Worm (Caenorhabditis elegans): ENCODE measurements around the gene C03A3.1.

C03A3.1 gene

DNA sequence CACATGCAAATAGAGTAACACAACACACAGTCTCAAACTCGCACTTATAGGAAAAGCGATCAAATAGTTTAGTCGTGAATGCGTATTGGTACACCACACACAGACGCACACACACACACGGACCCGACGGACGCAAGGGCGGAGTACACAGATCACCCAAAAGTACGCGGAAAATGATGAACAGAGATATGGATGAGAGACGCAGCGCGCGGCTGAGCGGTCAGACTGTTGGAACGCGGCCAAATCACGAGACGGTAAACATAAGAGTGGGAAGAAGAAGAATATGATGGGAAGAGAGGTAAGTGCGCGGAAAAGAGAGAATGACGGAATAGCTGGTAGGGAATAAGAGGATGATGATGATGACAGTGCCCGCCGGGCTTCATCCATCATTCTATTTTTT lies 9.1 kb upstream of the C03A3.1 start:
- TF ChIP-seq nhr-71 (tag; optimal IDR thresholded peaks at IDR 0.05) (peak; percentile 48), snu-23 (GFP tag; optimal IDR thresholded peaks at IDR 0.05) (peak; percentile 3), blmp-1 (tag; optimal IDR thresholded peaks at IDR 0.05) (peak; percentile 78), nhr-85 (tag) (peak; percentile 61), lin-14 (GFP tag; optimal IDR thresholded peaks at IDR 0.05) (peak; percentile 41), ztf-4 (tag; optimal IDR thresholded peaks at IDR 0.05) (peak; percentile 11), nhr-47 (tag; optimal IDR thresholded peaks at IDR 0.05) (peak; percentile 19), nhr-20 (tag; optimal IDR thresholded peaks at IDR 0.05) (peak; percentile 21), xbp-1 (tag; optimal IDR thresholded peaks at IDR 0.05) (no peak), lin-15B (tag; optimal IDR thresholded peaks at IDR 0.05) (no peak)

DNA sequence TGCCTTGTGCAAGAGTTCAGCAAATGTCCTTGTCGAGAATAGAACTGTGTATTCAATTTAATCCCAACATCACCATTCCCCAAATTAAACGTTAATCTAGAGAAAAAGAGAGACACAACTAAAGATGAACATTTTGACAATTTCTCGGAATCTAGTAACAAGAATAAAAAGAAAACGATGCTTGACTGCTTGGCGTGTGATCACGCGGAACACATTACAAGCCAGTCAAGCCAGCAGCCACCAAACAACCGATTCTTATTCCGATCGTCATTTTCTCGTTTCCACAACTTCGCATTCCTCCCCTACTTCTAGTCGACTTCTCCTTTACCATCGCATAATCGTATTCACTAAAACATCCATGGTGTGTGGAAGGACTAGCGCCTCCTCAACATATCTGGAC lies 7.8 kb upstream of the C03A3.1 start:
- no peak for TF ChIP-seq mef-2 (tag; optimal IDR thresholded peaks at IDR 0.05)
- TF ChIP-seq nhr-90 (tag; optimal IDR thresholded peaks at IDR 0.05; ENCODE audit: poor library complexity): no peak
- no peak for TF ChIP-seq ceh-63 (GFP tag; optimal IDR thresholded peaks at IDR 0.05)
- TF ChIP-seq fkh-10 (GFP tag; optimal IDR thresholded peaks at IDR 0.05): no peak
- TF ChIP-seq rnt-1 (tag; optimal IDR thresholded peaks at IDR 0.05): no peak
- TF ChIP-seq fkh-8 (tag; optimal IDR thresholded peaks at IDR 0.05): peak; percentile 4
- TF ChIP-seq blmp-1 (tag; optimal IDR thresholded peaks at IDR 0.05): peak; percentile 60
- no peak for TF ChIP-seq efl-1 (optimal IDR thresholded peaks at IDR 0.05)
- peak in 1 of 2 experiments; percentile 55 for TF ChIP-seq efl-1 (GFP tag; optimal IDR thresholded peaks at IDR 0.05 in 1 of 2)
- TF ChIP-seq ces-1 (GFP tag; optimal IDR thresholded peaks at IDR 0.05): no peak
- TF ChIP-seq zip-4 (GFP tag; optimal IDR thresholded peaks at IDR 0.05): no peak
- TF ChIP-seq lin-14 (GFP tag; optimal IDR thresholded peaks at IDR 0.05): peak; percentile 13
- no peak for TF ChIP-seq mep-1 (tag; optimal IDR thresholded peaks at IDR 0.05)

DNA sequence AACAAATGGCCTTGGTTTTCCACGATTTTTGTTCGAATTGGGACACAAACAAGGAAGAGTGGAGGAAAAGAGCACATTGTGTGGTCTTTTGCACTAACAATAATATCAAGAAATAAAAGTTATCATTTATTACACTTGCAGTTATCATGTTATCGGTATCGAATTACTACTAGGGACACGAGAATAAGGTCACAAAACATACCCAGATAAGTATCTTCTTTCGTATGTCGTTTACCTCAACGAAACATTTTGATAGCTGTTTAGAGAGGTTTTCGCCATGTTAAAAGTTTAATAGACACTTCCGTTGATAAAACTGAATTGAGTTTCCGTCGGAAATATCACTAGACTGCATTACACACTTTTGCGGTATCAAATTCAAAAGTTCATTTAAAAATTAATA lies 6.2 kb upstream of the C03A3.1 start:
- TF ChIP-seq pqm-1 (tag; optimal IDR thresholded peaks at IDR 0.05) (no peak), mef-2 (tag; optimal IDR thresholded peaks at IDR 0.05) (no peak), sox-4 (tag; optimal IDR thresholded peaks at IDR 0.05) (no peak), dsc-1 (tag; optimal IDR thresholded peaks at IDR 0.05) (no peak), fos-1 (tag; optimal IDR thresholded peaks at IDR 0.05) (no peak), nhr-71 (tag; optimal IDR thresholded peaks at IDR 0.05) (peak; percentile 11), nhr-20 (tag; optimal IDR thresholded peaks at IDR 0.05) (peak; percentile 13), alr-1 (tag; optimal IDR thresholded peaks at IDR 0.05; ENCODE audit: borderline replicate concordance) (no peak), rnt-1 (tag; optimal IDR thresholded peaks at IDR 0.05) (no peak), ets-5 (GFP tag; IDR thresholded peaks at IDR 0.05) (no peak), ceh-82 (tag; optimal IDR thresholded peaks at IDR 0.05) (no peak), lin-14 (GFP tag; optimal IDR thresholded peaks at IDR 0.05) (peak; percentile 50), jun-1 (tag; optimal IDR thresholded peaks at IDR 0.05) (peak; percentile 2), elt-2 (tag; optimal IDR thresholded peaks at IDR 0.05) (peak; percentile 91), elt-3 (tag; optimal IDR thresholded peaks at IDR 0.05) (peak in 4 of 6 experiments; percentile 31 to 53 (median 37)), hlh-17 (GFP tag; optimal IDR thresholded peaks at IDR 0.05; ENCODE audit: borderline replicate concordance) (no peak)

DNA sequence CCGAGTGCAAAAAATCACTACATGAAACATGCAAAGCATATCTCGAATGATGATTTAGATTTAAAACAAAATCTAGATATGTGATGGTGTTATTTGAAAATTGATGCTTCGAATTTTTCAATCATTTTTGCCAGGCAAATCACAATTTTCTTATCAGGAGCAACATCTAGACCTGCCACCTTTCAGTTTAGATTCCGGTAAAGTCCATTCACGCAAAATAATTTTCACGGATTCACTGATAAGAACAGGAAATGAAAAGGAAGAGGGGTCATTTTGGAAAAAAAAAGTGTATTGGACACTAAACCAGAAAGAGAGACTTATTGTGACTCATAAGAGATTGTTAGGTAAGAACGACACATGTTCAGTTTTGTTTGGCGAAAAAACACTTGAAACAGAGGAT lies 5.2 kb upstream of the C03A3.1 start:
- TF ChIP-seq zip-4 (GFP tag; optimal IDR thresholded peaks at IDR 0.05) (no peak), fos-1 (tag; optimal IDR thresholded peaks at IDR 0.05) (no peak), elt-2 (tag; optimal IDR thresholded peaks at IDR 0.05) (peak; percentile 66), F16B12.6 (tag; optimal IDR thresholded peaks at IDR 0.05) (no peak), lin-14 (GFP tag; optimal IDR thresholded peaks at IDR 0.05) (no peak), lin-35 (GFP tag; optimal IDR thresholded peaks at IDR 0.05) (no peak), lin-39 (tag; optimal IDR thresholded peaks at IDR 0.05) (no peak), Y116A8C.19 (tag; optimal IDR thresholded peaks at IDR 0.05; ENCODE audit: borderline replicate concordance) (no peak)
